Worm (Caenorhabditis elegans) whole organism, midembryonic: ENCODE data around the gene Y41D4B.24.

ENCODE experiments used
- flt-1 ChIP-seq: fragments of 200-800 bp; sonication (Bioruptor generic); IDR thresholded peaks from 2 replicates; pipeline ENCODE4 v1.3.6; 2022; ENCODE audit warnings: missing genetic modification characterization, missing compliant biosample characterization
- klf-2 ChIP-seq: fragments of 200-800 bp; sonication (Bioruptor generic); conservative IDR thresholded peaks from 2 replicates; pipeline ENCODE4 v1.3.6; 2022; ENCODE audit warnings: missing genetic modification reagents, missing genetic modification characterization, missing compliant biosample characterization
- ztf-23 ChIP-seq: fragments of 200-800 bp; sonication (Bioruptor generic); IDR thresholded peaks from 2 replicates; pipeline ENCODE4 v1.3.6; 2022; ENCODE audit warnings: missing genetic modification reagents, missing genetic modification characterization, missing compliant biosample characterization
- ztf-29 ChIP-seq: fragments of 200-800 bp; sonication (Bioruptor generic); IDR thresholded peaks from 2 replicates; pipeline ENCODE4 v1.3.6; 2022; ENCODE audit warnings: missing genetic modification reagents, missing genetic modification characterization, missing compliant biosample characterization

- TF ChIP-seq flt-1 (GFP tag; lab: Robert Waterston, UW), result no peak
- no peak for TF ChIP-seq ztf-23 (GFP tag; lab: Robert Waterston, UW)
- no peak for TF ChIP-seq ztf-29 (GFP tag; lab: Robert Waterston, UW)
- no peak for TF ChIP-seq klf-2
These were observed 32.2 kb downstream of the Y41D4B.24 start for ce11 chrIV:1649794-1650193.
